Worm (Caenorhabditis elegans): ENCODE measurements around the gene Y37H2A.14.

Y37H2A.14 gene

ce11 chrV:18178659-18179058 lies 35.1 kb downstream of the Y37H2A.14 start, which contains the start of gene C31G12.4:
C31G12.4 (minus strand) TSS chrV:18178759.
- TF ChIP-seq sea-2 (GFP tag; optimal IDR thresholded peaks at IDR 0.05), result no peak
- no peak for TF ChIP-seq nhr-23 (tag; optimal IDR thresholded peaks at IDR 0.05)
- TF ChIP-seq nhr-25 (tag; optimal IDR thresholded peaks at IDR 0.05), result no peak

DNA sequence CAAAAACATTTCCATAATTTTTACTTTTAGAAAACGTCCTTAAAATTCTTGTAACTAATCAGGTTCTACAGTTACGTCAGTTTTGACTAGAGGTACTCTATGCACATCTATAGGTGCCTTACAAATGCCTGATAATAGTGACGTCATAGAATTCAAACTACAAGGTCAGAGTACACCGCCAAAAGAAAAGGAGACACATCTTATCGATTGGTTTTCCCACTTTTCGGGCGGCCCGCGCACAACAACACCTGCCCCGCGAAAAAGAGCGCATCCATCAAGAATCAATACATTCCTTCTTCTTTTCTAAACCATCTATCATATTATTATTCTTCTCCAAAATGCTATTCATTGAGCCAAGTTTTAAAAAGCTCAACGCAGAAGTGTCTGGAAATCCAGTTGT lies 36.1 kb downstream of the Y37H2A.14 start, which contains the start of gene C31G12.1:
Gene C31G12.1, plus strand, starts transcription at position 301 of the 400 bp plus-strand sequence.
- no peak for TF ChIP-seq ceh-16 (tag; optimal IDR thresholded peaks at IDR 0.05)

- TF ChIP-seq snpc-4 (tag; optimal IDR thresholded peaks at IDR 0.05) (no peak), nhr-28 (tag; optimal IDR thresholded peaks at IDR 0.05) (no peak), ama-1 (optimal IDR thresholded peaks at IDR 0.05) (no peak), fos-1 (tag; optimal IDR thresholded peaks at IDR 0.05) (no peak), skn-1 (tag; optimal IDR thresholded peaks at IDR 0.05) (no peak), R02D3.7 (tag; optimal IDR thresholded peaks at IDR 0.05) (no peak), fkh-10 (GFP tag; optimal IDR thresholded peaks at IDR 0.05) (no peak), pqm-1 (tag; optimal IDR thresholded peaks at IDR 0.05) (no peak), ztf-11 (tag; optimal IDR thresholded peaks at IDR 0.05) (no peak), nhr-25 (tag; optimal IDR thresholded peaks at IDR 0.05) (no peak)
Observed at ce11 chrV:18184910-18185309, 41.4 kb downstream of the Y37H2A.14 start, which contains the start of gene C31G12.3. C31G12.3 (plus strand) TSS chrV:18185210.

DNA sequence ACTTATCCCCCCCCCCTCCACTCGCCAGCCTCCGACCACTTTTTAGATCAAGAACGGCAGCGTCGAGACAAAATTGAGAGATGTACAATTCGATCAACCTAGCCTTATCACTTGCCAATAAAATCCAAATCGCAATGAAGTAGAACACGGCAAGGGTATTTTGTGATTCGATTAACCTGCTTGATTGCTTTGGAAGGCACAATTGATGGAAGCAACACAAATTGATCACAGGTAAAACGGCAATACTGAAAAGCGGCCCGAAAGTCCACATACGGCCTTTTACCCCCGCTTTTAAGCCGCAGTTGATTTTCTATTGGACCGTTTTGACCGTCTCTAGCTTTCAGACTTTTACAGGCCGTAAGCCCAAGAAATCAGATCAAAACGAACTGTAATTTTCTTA lies 44.8 kb downstream of the Y37H2A.14 start, which contains the start of gene clec-245:
Gene clec-245, minus strand, starts transcription at position 101 of the 400 bp plus-strand sequence.
- TF ChIP-seq zag-1 (tag; optimal IDR thresholded peaks at IDR 0.05), result no peak
- TF ChIP-seq elt-2 (tag; optimal IDR thresholded peaks at IDR 0.05), result no peak
- TF ChIP-seq nhr-76 (tag; optimal IDR thresholded peaks at IDR 0.05), result no peak
- no peak for TF ChIP-seq nhr-11 (tag; optimal IDR thresholded peaks at IDR 0.05)
- TF ChIP-seq nhr-25 (tag; optimal IDR thresholded peaks at IDR 0.05), result no peak
- TF ChIP-seq elt-3 (tag; optimal IDR thresholded peaks at IDR 0.05), result no peak
- TF ChIP-seq nhr-23 (tag; optimal IDR thresholded peaks at IDR 0.05), result no peak
- no peak for TF ChIP-seq mdl-1 (tag; optimal IDR thresholded peaks at IDR 0.05)
- no peak for TF ChIP-seq pqm-1 (tag; optimal IDR thresholded peaks at IDR 0.05)
- no peak for TF ChIP-seq nhr-28 (tag; optimal IDR thresholded peaks at IDR 0.05)
- TF ChIP-seq ceh-9 (tag; optimal IDR thresholded peaks at IDR 0.05), result no peak
- no peak for TF ChIP-seq nfya-1 (tag; optimal IDR thresholded peaks at IDR 0.05; ENCODE audit: insufficient read depth)

DNA sequence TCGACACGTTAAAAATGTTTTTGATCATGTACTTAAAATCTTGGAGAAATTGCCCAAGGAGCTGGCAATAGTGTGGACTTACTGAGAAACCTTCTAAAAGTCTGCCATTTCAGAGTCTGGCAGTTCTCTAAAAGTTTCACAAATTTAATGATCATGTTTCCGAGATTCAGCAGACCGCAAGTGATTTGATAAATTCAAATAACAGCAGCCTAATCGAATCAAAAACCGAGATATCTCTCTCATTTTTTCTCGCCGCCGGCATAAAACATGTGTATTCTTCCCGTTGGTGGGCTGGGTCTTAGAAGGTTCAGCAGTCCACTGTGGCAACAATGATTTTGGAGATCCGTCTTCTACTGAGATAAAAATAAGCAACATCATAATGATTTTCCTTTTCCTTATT lies 45.6 kb downstream of the Y37H2A.14 start, which contains the start of gene clec-246:
Gene clec-246, plus strand, starts transcription at position 301 of the 400 bp plus-strand sequence.
- no peak for TF ChIP-seq nhr-23 (tag; optimal IDR thresholded peaks at IDR 0.05)
- TF ChIP-seq ceh-16 (tag; optimal IDR thresholded peaks at IDR 0.05), result no peak
- no peak for TF ChIP-seq sea-2 (GFP tag; optimal IDR thresholded peaks at IDR 0.05)
- no peak for TF ChIP-seq skn-1 (tag; optimal IDR thresholded peaks at IDR 0.05)
- no peak for TF ChIP-seq pha-4 (tag; optimal IDR thresholded peaks at IDR 0.05)
- TF ChIP-seq snpc-4 (tag; optimal IDR thresholded peaks at IDR 0.05), result no peak
- no peak for TF ChIP-seq zag-1 (tag; optimal IDR thresholded peaks at IDR 0.05)

ce11 chrV:18191128-18191527 lies 47.6 kb downstream of the Y37H2A.14 start, which contains the start of gene clec-42:
clec-42 (plus strand) TSS chrV:18191412.
- peak; percentile 79 for TF ChIP-seq elt-2 (tag; optimal IDR thresholded peaks at IDR 0.05)
- no peak for TF ChIP-seq unc-39 (tag; optimal IDR thresholded peaks at IDR 0.05)
- no peak for TF ChIP-seq lin-15B (tag; optimal IDR thresholded peaks at IDR 0.05)
- TF ChIP-seq fos-1 (tag; optimal IDR thresholded peaks at IDR 0.05), result no peak
- TF ChIP-seq egl-5 (tag; optimal IDR thresholded peaks at IDR 0.05), result no peak
- TF ChIP-seq jun-1 (tag; optimal IDR thresholded peaks at IDR 0.05), result peak; percentile 1
- no peak for TF ChIP-seq unc-62 (GFP tag; optimal IDR thresholded peaks at IDR 0.05)
- TF ChIP-seq snpc-4 (tag; optimal IDR thresholded peaks at IDR 0.05), result no peak
- peak; percentile 31 for TF ChIP-seq pqm-1 (tag; optimal IDR thresholded peaks at IDR 0.05)
- no peak for TF ChIP-seq ZK546.5 (tag; optimal IDR thresholded peaks at IDR 0.05)
- TF ChIP-seq ceh-9 (tag; optimal IDR thresholded peaks at IDR 0.05), result no peak
- no peak for TF ChIP-seq ceh-82 (tag; optimal IDR thresholded peaks at IDR 0.05)
- no peak for TF ChIP-seq nhr-77 (tag; optimal IDR thresholded peaks at IDR 0.05)
- no peak for TF ChIP-seq nfya-1 (tag; optimal IDR thresholded peaks at IDR 0.05; ENCODE audit: insufficient read depth)
- no peak for TF ChIP-seq nhr-11 (tag; optimal IDR thresholded peaks at IDR 0.05)
- TF ChIP-seq ceh-16 (tag; optimal IDR thresholded peaks at IDR 0.05), result no peak
- no peak for TF ChIP-seq nhr-23 (tag; optimal IDR thresholded peaks at IDR 0.05)
- no peak for TF ChIP-seq daf-12 (tag; optimal IDR thresholded peaks at IDR 0.05)
